Fruit fly (Drosophila melanogaster): Measurements from ENCODE around the gene Trmt112.

Trmt112 gene

dm6 chr3L:21176935-21177581 is 39.6 kb downstream of the Trmt112 start:
- TF ChIP-seq sens (GFP tag) (peak; percentile 11), CG18262 (tag; optimal IDR thresholded peaks at IDR 0.05) (no peak), NfI (GFP tag; optimal IDR thresholded peaks at IDR 0.05) (peak; percentile 61), repo (GFP tag; optimal IDR thresholded peaks at IDR 0.05) (no peak), Hsf (GFP tag; optimal IDR thresholded peaks at IDR 0.05) (peak; percentile 72), wdn (GFP tag; IDR thresholded peaks at IDR 0.05) (peak; percentile 72; the same call in 1 of the 2 replicates), Doc2 (GFP tag; IDR thresholded peaks at IDR 0.05) (no peak), Camta (GFP tag; optimal IDR thresholded peaks at IDR 0.05) (peak; percentile 36), E2f1 (GFP tag; IDR thresholded peaks at IDR 0.05) (peak; percentile 68), sisA (GFP tag; IDR thresholded peaks at IDR 0.05) (peak; percentile 69), CG12104 (GFP tag; optimal IDR thresholded peaks at IDR 0.05) (peak; percentile 30), Hand (GFP tag; optimal IDR thresholded peaks at IDR 0.05) (no peak), H15 (GFP tag; IDR thresholded peaks at IDR 0.05) (0 out of 3 replicates have a peak, but pooled peaks have one; percentile 14), CG7357 (GFP tag; IDR thresholded peaks at IDR 0.05) (peak; percentile 51; the same call in 2 of the 3 replicates), Fer3 (tag; optimal IDR thresholded peaks at IDR 0.05) (peak; percentile 83), CG4854 (GFP tag; optimal IDR thresholded peaks at IDR 0.05) (peak; percentile 28), CG15479 (GFP tag; optimal IDR thresholded peaks at IDR 0.05) (no peak), dati (GFP tag; IDR thresholded peaks at IDR 0.05) (no peak), Chrac-16 (GFP tag; optimal IDR thresholded peaks at IDR 0.05) (peak; percentile 49), BEAF-32 (GFP tag; optimal IDR thresholded peaks at IDR 0.05) (no peak), ham (GFP tag; IDR thresholded peaks at IDR 0.05) (no peak; the same call in 1 of the 2 replicates), CG10654 (GFP tag; optimal IDR thresholded peaks at IDR 0.05) (peak; percentile 40), ara (GFP tag; IDR thresholded peaks at IDR 0.05) (no peak), CG17385 (GFP tag; optimal IDR thresholded peaks at IDR 0.05) (no peak), CG17568 (GFP tag; optimal IDR thresholded peaks at IDR 0.05) (no peak), az2 (GFP tag; optimal IDR thresholded peaks at IDR 0.05) (peak; percentile 47), disco-r (GFP tag; optimal IDR thresholded peaks at IDR 0.05) (no peak), CG9609 (GFP tag; optimal IDR thresholded peaks at IDR 0.05) (no peak), CG11696 (GFP tag; IDR thresholded peaks at IDR 0.05) (peak; percentile 40; the same call in 1 of the 2 replicates), CoRest (tag; optimal IDR thresholded peaks at IDR 0.05) (no peak), CG4707 (GFP tag; optimal IDR thresholded peaks at IDR 0.05) (no peak), Dbx (GFP tag; IDR thresholded peaks at IDR 0.05) (peak; percentile 89), Sox100B (GFP tag; optimal IDR thresholded peaks at IDR 0.05) (no peak), schlank (tag; optimal IDR thresholded peaks at IDR 0.05) (peak; percentile 40), Hr39 (optimal IDR thresholded peaks at IDR 0.05) (no peak), esg (GFP tag; conservative IDR thresholded peaks at IDR 0.05) (peak; percentile 67), CG10979 (tag; optimal IDR thresholded peaks at IDR 0.05) (no peak), NC2α (GFP tag; optimal IDR thresholded peaks at IDR 0.05) (no peak), CkIIα-i1 (GFP tag; IDR thresholded peaks at IDR 0.05) (no peak), CG14860 (GFP tag; IDR thresholded peaks at IDR 0.05; ENCODE audit: partially characterized antibody) (no peak), vnd (GFP tag; IDR thresholded peaks at IDR 0.05; ENCODE audit: partially characterized antibody) (no peak), CG31365 (tag; optimal IDR thresholded peaks at IDR 0.05) (no peak), CG17328 (GFP tag; IDR thresholded peaks at IDR 0.05) (0 out of 2 replicates have a peak, but pooled peaks have one; percentile 25), CG18476 (GFP tag; optimal IDR thresholded peaks at IDR 0.05) (peak; percentile 70), croc (GFP tag; conservative IDR thresholded peaks at IDR 0.05) (no peak), ato (GFP tag; IDR thresholded peaks at IDR 0.05; ENCODE audit: partially characterized antibody) (no peak), CG17912 (GFP tag; optimal IDR thresholded peaks at IDR 0.05) (no peak), knrl (GFP tag; IDR thresholded peaks at IDR 0.05; ENCODE audit: partially characterized antibody) (no peak), cato (GFP tag; optimal IDR thresholded peaks at IDR 0.05; ENCODE audit: borderline replicate concordance) (no peak), Hr3 (GFP tag; optimal IDR thresholded peaks at IDR 0.05) (peak; percentile 56)
